Fruit fly (Drosophila melanogaster) whole organism, embryonic: ENCODE results near the gene AhcyL1.

Experiments
- CG18011 ChIP-seq: fragments of 200-800 bp; sonication (Bioruptor generic); optimal IDR thresholded peaks from 2 replicates; lab custom pipeline; 2017; ENCODE audit warnings: missing biosample characterization, missing genetic modification characterization, mild to moderate bottlenecking, moderate library complexity, missing genotype
- CG3065 ChIP-seq: fragments of 200-800 bp; sonication (Bioruptor generic); optimal IDR thresholded peaks from 2 replicates; lab custom pipeline; 2016; ENCODE audit warnings: missing biosample characterization, missing genetic modification characterization
- CG5245 ChIP-seq: fragments of 200-800 bp; sonication (Bioruptor generic); optimal IDR thresholded peaks from 3 replicates; lab custom pipeline; 2016; ENCODE audit warnings: missing biosample characterization, missing genetic modification characterization
- Oli ChIP-seq: fragments of 200-800 bp; sonication (Bioruptor generic); optimal IDR thresholded peaks from 2 replicates; lab custom pipeline; 2018; ENCODE audit warnings: missing biosample characterization, mild to moderate bottlenecking, missing genetic modification characterization, moderate library complexity
- Sox100B ChIP-seq: fragments of 200-800 bp; sonication (Bioruptor generic); optimal IDR thresholded peaks from 3 replicates; lab custom pipeline; 2018; ENCODE audit warnings: missing biosample characterization, mild to moderate bottlenecking, missing genetic modification characterization
- lola ChIP-seq, 3 experiments: fragments of >200 bp in 2 of 3; fragments of 200-800 bp in 1 of 3; sonication (Bioruptor generic) in 1 of 3; optimal IDR thresholded peaks; 2 replicates each; lab custom pipeline; 2017 to 2019; ENCODE audit warnings: missing biosample characterization in 3 of 3, missing genetic modification characterization in 3 of 3, mild to moderate bottlenecking in 1 of 3, moderate library complexity in 1 of 3
- odd ChIP-seq: fragments of 200-800 bp; sonication (Bioruptor generic); optimal IDR thresholded peaks from 2 replicates; lab custom pipeline; 2017; ENCODE audit warnings: missing biosample characterization, mild to moderate bottlenecking, missing genetic modification characterization
- schlank ChIP-seq: fragments of 200-800 bp; sonication (Bioruptor generic); optimal IDR thresholded peaks from 2 replicates; lab custom pipeline; 2018; ENCODE audit warnings: missing biosample characterization, mild to moderate bottlenecking, missing genetic modification characterization
- ttk ChIP-seq: fragments of 200-800 bp; sonication (Bioruptor generic); IDR thresholded peaks from 2 replicates; pipeline ENCODE4 v2.1.2; 2022; ENCODE audit warnings: missing biosample characterization, missing genetic modification characterization

DNA sequence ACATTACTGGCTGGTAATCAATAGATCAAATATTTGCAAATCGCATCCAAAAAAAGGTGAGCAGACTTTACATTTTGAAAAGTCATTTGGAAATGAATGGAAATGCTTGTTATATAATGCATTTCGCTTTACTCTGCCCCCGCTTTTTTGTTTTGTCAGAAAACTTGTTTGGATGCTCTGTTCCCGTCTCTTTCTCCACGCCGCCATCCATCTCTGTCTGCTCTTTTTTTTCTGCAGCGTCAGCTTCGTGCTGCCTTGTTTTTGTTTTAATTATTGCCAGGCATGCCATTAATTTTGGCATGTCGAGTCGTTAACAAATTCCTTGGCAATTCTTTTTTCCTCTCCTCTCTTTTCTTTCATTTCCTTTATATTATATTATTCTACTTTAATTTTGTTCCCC, 29.3 kb upstream of the AhcyL1 start:
- TF ChIP-seq ttk (no peak), schlank (tag; lab: Kevin White, UChicago) (no peak), odd (GFP tag; lab: Kevin White, UChicago) (no peak), Oli (no peak), CG18011 (GFP tag; lab: Kevin White, UChicago) (no peak), lola (GFP tag; optimal IDR thresholded peaks at IDR 0.05; lab: Kevin White, UChicago) (no peak), Sox100B (GFP tag; lab: Kevin White, UChicago) (no peak), CG5245 (GFP tag; lab: Kevin White, UChicago) (no peak), CG3065 (GFP tag; lab: Kevin White, UChicago) (no peak)
